Fruit fly (Drosophila melanogaster) whole organism, embryonic: Measurements from ENCODE around the gene anox.

Experiments used
- Abd-B ChIP-seq: fragments of 200-800 bp; sonication (Bioruptor generic); optimal IDR thresholded peaks from 2 replicates; lab custom pipeline; 2018; ENCODE audit warnings: missing biosample characterization, mild to moderate bottlenecking, missing genetic modification characterization, moderate library complexity
- B-H2 ChIP-seq: fragments of 200-800 bp; sonication (Bioruptor generic); optimal IDR thresholded peaks from 2 replicates; lab custom pipeline; 2018; ENCODE audit warnings: missing biosample characterization, mild to moderate bottlenecking, missing genetic modification characterization
- CG10147 ChIP-seq: fragments of 200-800 bp; sonication (Bioruptor generic); optimal IDR thresholded peaks from 2 replicates; lab custom pipeline; 2019; ENCODE audit warnings: missing biosample characterization, mild to moderate bottlenecking, missing genetic modification characterization, moderate library complexity
- CG10267 ChIP-seq: fragments of 200-800 bp; sonication (Bioruptor generic); optimal IDR thresholded peaks from 2 replicates; lab custom pipeline; 2018; ENCODE audit warnings: missing biosample characterization, mild to moderate bottlenecking, missing genetic modification characterization, moderate library complexity
- CG11504 ChIP-seq: fragments of 200-800 bp; sonication (Bioruptor generic); optimal IDR thresholded peaks from 3 replicates; lab custom pipeline; 2019; ENCODE audit warnings: missing biosample characterization, mild to moderate bottlenecking, missing genetic modification characterization, moderate library complexity
- CG11695 ChIP-seq: fragments of 200-800 bp; sonication (Bioruptor generic); IDR thresholded peaks from 3 replicates; pipeline ENCODE4 v1.3.6; 2022; ENCODE audit warnings: missing biosample characterization, missing genetic modification characterization
- CG12236 ChIP-seq: fragments of 200-800 bp; sonication (Bioruptor generic); optimal IDR thresholded peaks from 2 replicates; lab custom pipeline; 2016; ENCODE audit warnings: missing biosample characterization, missing genetic modification characterization
- CG13894 ChIP-seq: fragments of 200-800 bp; sonication (Bioruptor generic); optimal IDR thresholded peaks from 3 replicates; lab custom pipeline; 2018; ENCODE audit warnings: missing biosample characterization, mild to moderate bottlenecking, missing genetic modification characterization, moderate library complexity
- CG1529 ChIP-seq: fragments of 200-800 bp; sonication (Bioruptor generic); optimal IDR thresholded peaks from 3 replicates; lab custom pipeline; 2018; ENCODE audit warnings: missing biosample characterization, missing genetic modification characterization
- CG17361 ChIP-seq: fragments of 200-800 bp; sonication (Bioruptor generic); IDR thresholded peaks from 3 replicates; pipeline ENCODE4 v1.3.6; 2022; ENCODE audit warnings: missing biosample characterization, missing genetic modification characterization
- CG17829 ChIP-seq: fragments of 200-800 bp; optimal IDR thresholded peaks from 2 replicates; lab custom pipeline; 2019; ENCODE audit warnings: missing biosample characterization, mild to moderate bottlenecking, missing genetic modification characterization, moderate library complexity
- CG2129 ChIP-seq: fragments of 200-800 bp; sonication (Bioruptor generic); IDR thresholded peaks from 2 replicates; pipeline ENCODE4 v1.3.6; 2022; ENCODE audit warnings: missing biosample characterization, missing genetic modification characterization; ENCODE audit not compliant: partially characterized antibody
- CG32532 ChIP-seq: fragments of 200-800 bp; sonication (Bioruptor generic); IDR thresholded peaks from 2 replicates; pipeline ENCODE4 v1.3.6; 2022; ENCODE audit warnings: missing biosample characterization, missing genetic modification characterization
- CG33213 ChIP-seq: fragments of 200-800 bp; sonication (Bioruptor generic); optimal IDR thresholded peaks from 3 replicates; lab custom pipeline; 2016; ENCODE audit warnings: missing biosample characterization, missing genetic modification characterization
- CG33557 ChIP-seq: fragments of 200-800 bp; sonication (Bioruptor generic); optimal IDR thresholded peaks from 2 replicates; lab custom pipeline; 2019; ENCODE audit warnings: missing biosample characterization, mild to moderate bottlenecking, missing genetic modification characterization, moderate library complexity
- CG43689 ChIP-seq: fragments of 200-800 bp; sonication (Bioruptor generic); IDR thresholded peaks from 2 replicates; pipeline ENCODE4 v1.3.6; 2022; ENCODE audit warnings: missing biosample characterization, missing genetic modification characterization
- CG4617 ChIP-seq: fragments of 200-800 bp; sonication (Bioruptor generic); optimal IDR thresholded peaks from 3 replicates; lab custom pipeline; 2016; ENCODE audit warnings: missing biosample characterization, missing genetic modification characterization, borderline replicate concordance
- CG6683 ChIP-seq: fragments of 200-800 bp; sonication (Bioruptor generic); optimal IDR thresholded peaks from 2 replicates; lab custom pipeline; 2017; ENCODE audit warnings: missing biosample characterization, mild to moderate bottlenecking, missing genetic modification characterization, missing genetic modification reagents
- CG6689 ChIP-seq: fragments of 200-800 bp; sonication (Bioruptor generic); IDR thresholded peaks from 2 replicates; pipeline ENCODE4 v1.3.6; 2022; ENCODE audit warnings: missing biosample characterization, missing genetic modification characterization
- CG6791 ChIP-seq: fragments of 200-800 bp; sonication (Bioruptor generic); IDR thresholded peaks from 3 replicates; pipeline ENCODE4 v1.3.6; 2022; ENCODE audit warnings: missing biosample characterization, missing genetic modification characterization; ENCODE audit not compliant: partially characterized antibody
- CG9215 ChIP-seq: fragments of 200-800 bp; sonication (Bioruptor generic); IDR thresholded peaks from 2 replicates; pipeline ENCODE4 v1.3.6; 2022; ENCODE audit warnings: missing biosample characterization, missing genetic modification characterization
- CG9437 ChIP-seq: fragments of 200-800 bp; sonication (Bioruptor generic); optimal IDR thresholded peaks from 2 replicates; lab custom pipeline; 2018; ENCODE audit warnings: missing biosample characterization, mild to moderate bottlenecking, missing genetic modification characterization
- CG9727 ChIP-seq: fragments of 200-800 bp; sonication (Bioruptor generic); optimal IDR thresholded peaks from 3 replicates; lab custom pipeline; 2017; ENCODE audit warnings: missing biosample characterization, mild to moderate bottlenecking, missing genetic modification characterization
- CrebB ChIP-seq: fragments of 200-800 bp; sonication (Bioruptor generic); optimal IDR thresholded peaks from 3 replicates; lab custom pipeline; 2018; ENCODE audit warnings: missing biosample characterization, mild to moderate bottlenecking, missing genetic modification characterization
- Deaf1 ChIP-seq: fragments of 200-800 bp; optimal IDR thresholded peaks from 3 replicates; lab custom pipeline; 2019; ENCODE audit warnings: missing biosample characterization, mild to moderate bottlenecking, missing genetic modification characterization, moderate library complexity
- Dip2 ChIP-seq: fragments of 200-800 bp; sonication (Bioruptor generic); IDR thresholded peaks from 2 replicates; pipeline ENCODE4 v1.3.6; 2022; ENCODE audit warnings: missing biosample characterization, missing genetic modification characterization
- Drgx ChIP-seq: fragments of 200-800 bp; sonication (Bioruptor generic); IDR thresholded peaks from 2 replicates; pipeline ENCODE4 v1.3.6; 2022; ENCODE audit warnings: missing biosample characterization, missing genetic modification characterization
- HLH3B ChIP-seq: fragments of 200-800 bp; sonication (Bioruptor generic); IDR thresholded peaks from 2 replicates; pipeline ENCODE4 v1.3.6; 2022; ENCODE audit warnings: missing biosample characterization, missing genetic modification characterization
- Hmx ChIP-seq: fragments of 200-800 bp; sonication (Bioruptor generic); optimal IDR thresholded peaks from 2 replicates; lab custom pipeline; 2016; ENCODE audit warnings: missing biosample characterization, missing genetic modification characterization
- Hr51 ChIP-seq, 2 experiments: fragments of 200-800 bp; sonication (Bioruptor generic); optimal IDR thresholded peaks; 2 replicates in 1 of 2; 3 replicates in 1 of 2; lab custom pipeline; 2016 to 2018; ENCODE audit warnings: missing biosample characterization in 2 of 2, missing genetic modification characterization in 2 of 2, mild to moderate bottlenecking in 1 of 2, moderate library complexity in 1 of 2
- Sox102F ChIP-seq: fragments of 200-800 bp; sonication (Bioruptor generic); optimal IDR thresholded peaks from 2 replicates; lab custom pipeline; 2018; ENCODE audit warnings: missing biosample characterization, mild to moderate bottlenecking, missing genetic modification characterization, moderate library complexity
- al ChIP-seq: fragments of 200-800 bp; sonication (Bioruptor generic); IDR thresholded peaks from 2 replicates; pipeline ENCODE4 v1.3.6; 2022; ENCODE audit warnings: missing biosample characterization, missing genetic modification characterization
- az2 ChIP-seq: fragments of 200-800 bp; sonication (Bioruptor generic); optimal IDR thresholded peaks from 3 replicates; lab custom pipeline; 2016; ENCODE audit warnings: missing biosample characterization, missing genetic modification characterization
- dysf ChIP-seq: fragments of 200-800 bp; sonication (Bioruptor generic); IDR thresholded peaks from 3 replicates; pipeline ENCODE4 v1.3.6; 2022; ENCODE audit warnings: missing biosample characterization, missing genetic modification characterization
- emc ChIP-seq: fragments of 200-800 bp; sonication (Bioruptor generic); optimal IDR thresholded peaks from 2 replicates; lab custom pipeline; 2016; ENCODE audit warnings: missing biosample characterization, missing genetic modification characterization
- fd64A ChIP-seq: fragments of 200-800 bp; sonication (Bioruptor generic); optimal IDR thresholded peaks from 3 replicates; lab custom pipeline; 2018; ENCODE audit warnings: missing biosample characterization, mild to moderate bottlenecking, missing genetic modification characterization
- fu2 ChIP-seq: fragments of 200-800 bp; sonication (Bioruptor generic); optimal IDR thresholded peaks from 2 replicates; lab custom pipeline; 2016; ENCODE audit warnings: missing biosample characterization, missing genetic modification characterization
- gce ChIP-seq: fragments of 200-800 bp; sonication (Bioruptor generic); IDR thresholded peaks from 3 replicates; pipeline ENCODE4 v1.3.6; 2022; ENCODE audit warnings: missing biosample characterization, missing genetic modification characterization
- gfzf ChIP-seq: fragments of 200-800 bp; sonication (Bioruptor generic); optimal IDR thresholded peaks from 2 replicates; lab custom pipeline; 2016; ENCODE audit warnings: missing biosample characterization, mild to moderate bottlenecking, missing genetic modification characterization, moderate library complexity
- grn ChIP-seq: fragments of 200-800 bp; sonication (Bioruptor generic); optimal IDR thresholded peaks from 3 replicates; lab custom pipeline; 2017; ENCODE audit warnings: missing biosample characterization, missing genetic modification characterization
- hb ChIP-seq: fragments of 200-800 bp; sonication (Bioruptor generic); IDR thresholded peaks from 3 replicates; pipeline ENCODE4 v1.3.6; 2022; ENCODE audit warnings: missing biosample characterization, missing genetic modification characterization; ENCODE audit not compliant: partially characterized antibody
- kni ChIP-seq: fragments of 200-800 bp; sonication (Bioruptor generic); optimal IDR thresholded peaks from 3 replicates; lab custom pipeline; 2017; ENCODE audit warnings: mild to moderate bottlenecking, missing biosample characterization, missing genetic modification reagents, missing genetic modification characterization
- lbe ChIP-seq: fragments of 200-800 bp; sonication (Bioruptor generic); optimal IDR thresholded peaks from 2 replicates; lab custom pipeline; 2016; ENCODE audit warnings: missing biosample characterization, mild to moderate bottlenecking, missing genetic modification characterization
- lov ChIP-seq, 2 experiments: fragments of 200-800 bp in 1 of 2; fragments of >200 bp in 1 of 2; sonication (Bioruptor generic) in 1 of 2; IDR thresholded peaks in 1 of 2; optimal IDR thresholded peaks in 1 of 2; 2 replicates in 1 of 2; 3 replicates in 1 of 2; pipeline versions ENCODE4 v1.3.6 to Lab custom; 2017 to 2022; ENCODE audit warnings: missing biosample characterization in 1 of 2, missing genetic modification characterization in 1 of 2
- nerfin-2 ChIP-seq: fragments of 200-800 bp; sonication (Bioruptor generic); IDR thresholded peaks from 2 replicates; pipeline ENCODE4 v1.3.6; 2022; ENCODE audit warnings: missing biosample characterization, missing genetic modification characterization; ENCODE audit not compliant: partially characterized antibody
- slbo ChIP-seq: fragments of 200-800 bp; sonication (Bioruptor generic); IDR thresholded peaks from 2 replicates; pipeline ENCODE4 v1.3.6; 2022; ENCODE audit warnings: missing biosample characterization, missing genetic modification characterization
- slp2 ChIP-seq: fragments of 200-800 bp; sonication (Bioruptor generic); optimal IDR thresholded peaks from 2 replicates; lab custom pipeline; 2016; ENCODE audit warnings: missing biosample characterization, missing genetic modification characterization
- tup ChIP-seq: fragments of 200-800 bp; sonication (Bioruptor generic); optimal IDR thresholded peaks from 2 replicates; lab custom pipeline; 2016; ENCODE audit warnings: missing biosample characterization, mild to moderate bottlenecking, missing genetic modification characterization, moderate library complexity
- wdn ChIP-seq: fragments of 200-800 bp; sonication (Bioruptor generic); IDR thresholded peaks from 2 replicates; pipeline ENCODE4 v1.3.6; 2022; ENCODE audit warnings: missing biosample characterization, missing genetic modification characterization

The anox gene

dm6 chrX:21366311-21366990 is 47.4 kb upstream of the anox start (continued):
- peak; percentile 20 to 94 for TF ChIP-seq Hr51 (GFP tag; optimal IDR thresholded peaks at IDR 0.05; lab: Kevin White, UChicago)
- TF ChIP-seq Dip2 (GFP tag; lab: Robert Waterston, UW) = no peak
- TF ChIP-seq CG9437 (GFP tag; lab: Kevin White, UChicago) = peak; percentile 86
- TF ChIP-seq CG33213 (GFP tag; lab: Kevin White, UChicago) = peak; percentile 31
- TF ChIP-seq CrebB = peak; percentile 86
- peak; percentile 92 for TF ChIP-seq CG13894 (tag; lab: Kevin White, UChicago)
- TF ChIP-seq CG33557 (GFP tag; lab: Kevin White, UChicago) = peak; percentile 85
- peak; percentile 88 for TF ChIP-seq CG11695
- peak; percentile 89 for TF ChIP-seq CG17829 (tag; lab: Kevin White, UChicago)
- TF ChIP-seq CG2129 (GFP tag; lab: Robert Waterston, UW) = no peak
- peak; percentile 84 for TF ChIP-seq kni (GFP tag; lab: Kevin White, UChicago)
- TF ChIP-seq CG10147 (GFP tag; lab: Kevin White, UChicago) = peak; percentile 93
- TF ChIP-seq CG6683 (GFP tag; lab: Kevin White, UChicago) = peak; percentile 91
- no peak for TF ChIP-seq CG12236 (GFP tag; lab: Kevin White, UChicago)
- TF ChIP-seq nerfin-2 (GFP tag; lab: Robert Waterston, UW) = no peak
- no peak for TF ChIP-seq Hmx
- peak; percentile 40; the same call in 1 of the 3 replicates for TF ChIP-seq gce (GFP tag; lab: Robert Waterston, UW)
- TF ChIP-seq lov (optimal IDR thresholded peaks at IDR 0.05; lab: Kevin White, UChicago) = no peak
- no peak for TF ChIP-seq lov (GFP tag; IDR thresholded peaks at IDR 0.05; lab: Robert Waterston, UW)
- TF ChIP-seq Drgx (GFP tag; lab: Robert Waterston, UW) = peak; percentile 85
- peak; percentile 89 for TF ChIP-seq CG6689 (GFP tag; lab: Robert Waterston, UW)
- TF ChIP-seq fd64A (GFP tag; lab: Kevin White, UChicago) = peak; percentile 68
- TF ChIP-seq CG9215 (GFP tag; lab: Robert Waterston, UW) = peak; percentile 89
- peak; percentile 2 for TF ChIP-seq grn
- TF ChIP-seq lbe = peak; percentile 75
- peak; percentile 93 for TF ChIP-seq B-H2 (GFP tag; lab: Kevin White, UChicago)
- peak; percentile 78 for TF ChIP-seq Deaf1
- peak; percentile 75 for TF ChIP-seq CG43689 (GFP tag; lab: Robert Waterston, UW)
- TF ChIP-seq slbo (GFP tag; lab: Robert Waterston, UW) = peak; percentile 93
- peak; percentile 95 for TF ChIP-seq CG11504 (tag; lab: Kevin White, UChicago)
- TF ChIP-seq dysf (GFP tag; lab: Robert Waterston, UW) = peak; percentile 94
- TF ChIP-seq tup (GFP tag; lab: Kevin White, UChicago) = peak; percentile 36
- no peak for TF ChIP-seq fu2
- TF ChIP-seq CG10267 (tag; lab: Kevin White, UChicago) = peak; percentile 86
- peak; percentile 94 for TF ChIP-seq Sox102F (GFP tag; lab: Kevin White, UChicago)
- TF ChIP-seq slp2 (GFP tag; lab: Kevin White, UChicago) = peak; percentile 16
- peak; percentile 86 for TF ChIP-seq CG32532 (GFP tag; lab: Robert Waterston, UW)
- no peak for TF ChIP-seq CG6791 (GFP tag; lab: Robert Waterston, UW)
- peak; percentile 87 for TF ChIP-seq HLH3B (GFP tag; lab: Robert Waterston, UW)
- TF ChIP-seq al (GFP tag; lab: Robert Waterston, UW) = peak; percentile 74
- TF ChIP-seq CG9727 (GFP tag; lab: Kevin White, UChicago) = peak; percentile 92
- TF ChIP-seq CG17361 (GFP tag; lab: Robert Waterston, UW) = peak; percentile 94
- no peak for TF ChIP-seq hb (GFP tag; lab: Robert Waterston, UW)
- peak; percentile 87 for TF ChIP-seq CG1529
- TF ChIP-seq emc (GFP tag; lab: Kevin White, UChicago) = no peak
- TF ChIP-seq az2 = peak; percentile 87
- TF ChIP-seq Abd-B (GFP tag; lab: Kevin White, UChicago) = peak; percentile 90
- TF ChIP-seq wdn = peak; percentile 74
- no peak for TF ChIP-seq gfzf
- peak; percentile 21 for TF ChIP-seq CG4617
